Worm (Caenorhabditis elegans) whole organism, early embryonic: Measurements from ENCODE around the gene C17E7.4.

Source experiments
- ama-1 ChIP-seq: fragments of 150-350 bp; optimal IDR thresholded peaks from 2 replicates; lab custom pipeline; 2014
- ceh-13 ChIP-seq: fragments of 200-800 bp; sonication (Bioruptor generic); optimal IDR thresholded peaks from 2 replicates; lab custom pipeline; 2018; ENCODE audit warnings: mild to moderate bottlenecking, missing genetic modification characterization, missing compliant biosample characterization
- ceh-36 ChIP-seq: sonication (generic microtip); optimal IDR thresholded peaks from 2 replicates; lab custom pipeline; 2016; ENCODE audit warnings: missing genetic modification characterization, inconsistent platforms, missing compliant biosample characterization
- ets-7 ChIP-seq: sonication (generic microtip); optimal IDR thresholded peaks from 2 replicates; lab custom pipeline; 2016; ENCODE audit warnings: missing genotype, missing genetic modification characterization, missing compliant biosample characterization
- flt-1 ChIP-seq: fragments of 200-800 bp; sonication (Bioruptor generic); IDR thresholded peaks from 2 replicates; pipeline ENCODE4 v1.3.6; 2022; ENCODE audit warnings: missing genetic modification characterization, missing compliant biosample characterization
- hnd-1 ChIP-seq: sonication (generic microtip); optimal IDR thresholded peaks from 2 replicates; lab custom pipeline; 2016; ENCODE audit warnings: missing genetic modification characterization, missing compliant biosample characterization
- scrt-1 ChIP-seq: fragments of 200-800 bp; sonication (Bioruptor generic); IDR thresholded peaks from 2 replicates; pipeline ENCODE4 v1.3.6; 2022; ENCODE audit warnings: missing genetic modification characterization, missing compliant biosample characterization

ce11 chrV:3916480-3916879, 23.8 kb downstream of the C17E7.4 start, which contains the start of gene srx-67:
- no peak for TF ChIP-seq ama-1 (lab: Kevin White, UChicago)
- TF ChIP-seq ceh-36, result no peak
- no peak for TF ChIP-seq ets-7 (tag; lab: Kevin White, UChicago)
- TF ChIP-seq hnd-1, result no peak
- no peak for TF ChIP-seq flt-1 (GFP tag; lab: Robert Waterston, UW)
- TF ChIP-seq scrt-1 (GFP tag; lab: Robert Waterston, UW), result no peak
- TF ChIP-seq ceh-13 (GFP tag; lab: Kevin White, UChicago), result no peak
